Fruit fly (Drosophila melanogaster): ENCODE data around the gene CG33189.

dm6 chr3R:8809712-8810111 is 29.1 kb upstream of the CG33189 start:
- TF ChIP-seq Ets21C (GFP tag; optimal IDR thresholded peaks at IDR 0.05) (no peak), fkh (GFP tag; optimal IDR thresholded peaks at IDR 0.05) (no peak), net (GFP tag; optimal IDR thresholded peaks at IDR 0.05) (no peak), CG6163 (GFP tag; IDR thresholded peaks at IDR 0.05) (no peak; the same call in 2 of the 3 replicates), CG32006 (GFP tag; optimal IDR thresholded peaks at IDR 0.05) (no peak), Hr39 (GFP tag; optimal IDR thresholded peaks at IDR 0.05) (no peak), topi (GFP tag; optimal IDR thresholded peaks at IDR 0.05) (no peak), dsx (GFP tag; optimal IDR thresholded peaks at IDR 0.05; ENCODE audit: poor library complexity, severe bottlenecking) (no peak)

Data from whole organism, prepupa.